Worm (Caenorhabditis elegans) whole organism, L1 larva: Measurements from ENCODE around the gene F31F6.1.
A peak's percentile ranks its signal among the peaks of the same experiment; 100 is the strongest.

Experiments
- C04F5.9 ChIP-seq: sonication (generic microtip); optimal IDR thresholded peaks from 2 replicates; lab custom pipeline; 2016; ENCODE audit warnings: missing genetic modification characterization, missing compliant biosample characterization
- C16A3.4 ChIP-seq: fragments of 150-350 bp; optimal IDR thresholded peaks from 2 replicates; lab custom pipeline; 2014; ENCODE audit warnings: missing biosample characterization, missing genetic modification characterization
- C34B4.2 ChIP-seq: sonication (generic microtip); optimal IDR thresholded peaks from 2 replicates; lab custom pipeline; 2017; ENCODE audit warnings: mild to moderate bottlenecking, missing genetic modification characterization, missing compliant biosample characterization
- Y116A8C.19 ChIP-seq: sonication (generic microtip); optimal IDR thresholded peaks from 2 replicates; lab custom pipeline; 2016; ENCODE audit warnings: missing compliant biosample characterization, missing genetic modification characterization, borderline replicate concordance
- aha-1 ChIP-seq: fragments of 150-350 bp; optimal IDR thresholded peaks from 2 replicates; lab custom pipeline; 2014; ENCODE audit warnings: missing biosample characterization, missing genetic modification characterization
- aly-2 ChIP-seq: fragments of 150-350 bp; optimal IDR thresholded peaks from 2 replicates; lab custom pipeline; 2014; ENCODE audit warnings: missing biosample characterization, missing genetic modification characterization
- ama-1 ChIP-seq: fragments of 150-350 bp; optimal IDR thresholded peaks from 2 replicates; lab custom pipeline; 2014
- ceh-8 ChIP-seq: fragments of 200-800 bp; sonication (Bioruptor generic); optimal IDR thresholded peaks from 2 replicates; lab custom pipeline; 2018; ENCODE audit warnings: mild to moderate bottlenecking, missing genetic modification characterization, moderate library complexity, missing compliant biosample characterization
- ceh-82 ChIP-seq, 3 experiments: fragments of 150-350 bp in 1 of 3; sonication (generic microtip) in 2 of 3; optimal IDR thresholded peaks; 2 replicates each; lab custom pipeline; 2014 to 2017; ENCODE audit warnings: missing biosample characterization in 3 of 3, missing genetic modification characterization in 3 of 3
- ceh-90 ChIP-seq: sonication (generic microtip); optimal IDR thresholded peaks from 2 replicates; lab custom pipeline; 2016; ENCODE audit warnings: missing genetic modification characterization, missing compliant biosample characterization
- dpl-1 ChIP-seq, 3 experiments: fragments of 150-350 bp in 2 of 3; sonication (generic microtip) in 1 of 3; optimal IDR thresholded peaks; 2 replicates each; lab custom pipeline; 2014 to 2017; ENCODE audit warnings: missing biosample characterization in 3 of 3, missing genetic modification characterization in 3 of 3, missing genetic modification reagents in 3 of 3
- efl-1 ChIP-seq, 4 experiments: fragments of 150-350 bp; optimal IDR thresholded peaks in 3 of 4; peaks in 1 of 4; 1 replicate in 1 of 4; 2 replicates in 3 of 4; lab custom pipeline; 2014; ENCODE audit warnings: missing biosample characterization in 2 of 4, missing genetic modification characterization in 2 of 4, missing genetic modification reagents in 2 of 4
- egl-13 ChIP-seq: sonication (generic microtip); optimal IDR thresholded peaks from 2 replicates; lab custom pipeline; 2016; ENCODE audit warnings: missing genotype, missing genetic modification reagents, missing genetic modification characterization, missing compliant biosample characterization
- elt-2 ChIP-seq: sonication (generic microtip); optimal IDR thresholded peaks from 2 replicates; lab custom pipeline; 2016; ENCODE audit warnings: missing genetic modification characterization, mild to moderate bottlenecking, inconsistent platforms, missing compliant biosample characterization, missing genetic modification reagents
- ets-5 ChIP-seq: fragments of 200-800 bp; sonication (Bioruptor generic); IDR thresholded peaks from 2 replicates; pipeline ENCODE4 v1.3.6; 2022; ENCODE audit warnings: missing genetic modification characterization, missing compliant biosample characterization
- fkh-10 ChIP-seq: sonication (generic microtip); optimal IDR thresholded peaks from 2 replicates; lab custom pipeline; 2017; ENCODE audit warnings: missing biosample characterization, missing genetic modification reagents, missing genetic modification characterization
- fkh-4 ChIP-seq: sonication (generic microtip); optimal IDR thresholded peaks from 2 replicates; lab custom pipeline; 2016; ENCODE audit warnings: missing compliant biosample characterization, missing genetic modification characterization, borderline replicate concordance
- grh-1 ChIP-seq: fragments of 200-800 bp; sonication (Bioruptor generic); IDR thresholded peaks from 2 replicates; pipeline ENCODE4 v1.3.6; 2022; ENCODE audit warnings: missing genetic modification reagents, missing genetic modification characterization, missing compliant biosample characterization
- hlh-4 ChIP-seq: sonication (generic microtip); optimal IDR thresholded peaks from 2 replicates; lab custom pipeline; 2016; ENCODE audit warnings: mild to moderate bottlenecking, missing genetic modification characterization, missing compliant biosample characterization
- irx-1 ChIP-seq: sonication (generic microtip); optimal IDR thresholded peaks from 2 replicates; lab custom pipeline; 2016; ENCODE audit warnings: missing genetic modification characterization, missing compliant biosample characterization
- isw-1 ChIP-seq: fragments of 200-800 bp; sonication (Bioruptor generic); IDR thresholded peaks from 2 replicates; pipeline ENCODE4 v1.3.6; 2022; ENCODE audit warnings: missing genetic modification characterization, missing compliant biosample characterization
- jun-1 ChIP-seq: fragments of 150-350 bp; optimal IDR thresholded peaks from 2 replicates; lab custom pipeline; 2014; ENCODE audit warnings: missing biosample characterization, missing genetic modification reagents, missing genetic modification characterization
- lin-13 ChIP-seq: fragments of 150-350 bp; optimal IDR thresholded peaks from 2 replicates; lab custom pipeline; 2014; ENCODE audit warnings: missing biosample characterization, missing genetic modification reagents, missing genetic modification characterization
- lin-39 ChIP-seq: fragments of 150-350 bp; optimal IDR thresholded peaks from 2 replicates; lab custom pipeline; 2014; ENCODE audit warnings: missing biosample characterization, missing genetic modification reagents, missing genetic modification characterization
- lsy-2 ChIP-seq, 2 experiments: fragments of 150-350 bp; optimal IDR thresholded peaks; 2 replicates each; lab custom pipeline; 2014; ENCODE audit warnings: missing biosample characterization in 2 of 2, missing genetic modification characterization in 2 of 2
- mab-9 ChIP-seq: fragments of 200-800 bp; sonication (Bioruptor generic); IDR thresholded peaks from 2 replicates; pipeline ENCODE4 v1.3.6; 2022; ENCODE audit warnings: missing genetic modification reagents, missing genetic modification characterization, missing compliant biosample characterization
- mef-2 ChIP-seq: fragments of 150-350 bp; optimal IDR thresholded peaks from 2 replicates; lab custom pipeline; 2014; ENCODE audit warnings: missing biosample characterization, missing genetic modification characterization
- mep-1 ChIP-seq: fragments of 150-350 bp; optimal IDR thresholded peaks from 2 replicates; lab custom pipeline; 2014; ENCODE audit warnings: missing biosample characterization, missing genetic modification characterization
- nhr-11 ChIP-seq: fragments of 150-350 bp; optimal IDR thresholded peaks from 2 replicates; lab custom pipeline; 2014; ENCODE audit warnings: missing biosample characterization, missing genetic modification characterization
- nhr-12 ChIP-seq: sonication (generic microtip); optimal IDR thresholded peaks from 2 replicates; lab custom pipeline; 2017; ENCODE audit warnings: missing biosample characterization, missing genetic modification characterization
- nhr-19 ChIP-seq: fragments of 200-800 bp; sonication (Bioruptor generic); conservative IDR thresholded peaks from 2 replicates; pipeline ENCODE4 v1.3.6; 2022; ENCODE audit warnings: missing genetic modification characterization, missing compliant biosample characterization
- nhr-20 ChIP-seq: sonication (generic microtip); optimal IDR thresholded peaks from 2 replicates; lab custom pipeline; 2016; ENCODE audit warnings: mild to moderate bottlenecking, missing genetic modification characterization, missing compliant biosample characterization
- nhr-237 ChIP-seq: fragments of 150-350 bp; optimal IDR thresholded peaks from 2 replicates; lab custom pipeline; 2014; ENCODE audit warnings: missing biosample characterization, missing genetic modification characterization
- nhr-28 ChIP-seq: fragments of 150-350 bp; optimal IDR thresholded peaks from 2 replicates; lab custom pipeline; 2014; ENCODE audit warnings: missing biosample characterization, missing genetic modification characterization
- nhr-47 ChIP-seq: sonication (generic microtip); optimal IDR thresholded peaks from 2 replicates; lab custom pipeline; 2016; ENCODE audit warnings: mild to moderate bottlenecking, missing genetic modification characterization, moderate library complexity, missing compliant biosample characterization
- nhr-76 ChIP-seq: sonication (generic microtip); optimal IDR thresholded peaks from 2 replicates; lab custom pipeline; 2017; ENCODE audit warnings: missing biosample characterization, missing genetic modification characterization
- nhr-77 ChIP-seq: fragments of 150-350 bp; optimal IDR thresholded peaks from 2 replicates; lab custom pipeline; 2014; ENCODE audit warnings: missing biosample characterization, missing genetic modification characterization
- nhr-84 ChIP-seq: sonication (generic microtip); optimal IDR thresholded peaks from 2 replicates; lab custom pipeline; 2017; ENCODE audit warnings: missing biosample characterization, missing genetic modification characterization
- nhr-90 ChIP-seq: sonication (generic microtip); optimal IDR thresholded peaks from 2 replicates; lab custom pipeline; 2016; ENCODE audit warnings: mild to moderate bottlenecking, missing genetic modification characterization, missing compliant biosample characterization; ENCODE audit not compliant: poor library complexity
- pag-3 ChIP-seq: sonication (generic microtip); optimal IDR thresholded peaks from 2 replicates; lab custom pipeline; 2017; ENCODE audit warnings: missing genetic modification characterization, mild to moderate bottlenecking, missing compliant biosample characterization, antibody characterized with exemption, borderline replicate concordance; ENCODE audit not compliant: insufficient read depth
- pqm-1 ChIP-seq: sonication (generic microtip); optimal IDR thresholded peaks from 3 replicates; lab custom pipeline; 2017; ENCODE audit warnings: missing biosample characterization, missing genetic modification characterization
- skn-1 ChIP-seq: fragments of 150-350 bp; optimal IDR thresholded peaks from 2 replicates; lab custom pipeline; 2014; ENCODE audit warnings: missing biosample characterization, missing genetic modification characterization
- snpc-4 ChIP-seq: fragments of 150-350 bp; optimal IDR thresholded peaks from 2 replicates; lab custom pipeline; 2014; ENCODE audit warnings: missing biosample characterization, missing genetic modification characterization
- snu-23 ChIP-seq: sonication (generic microtip); optimal IDR thresholded peaks from 2 replicates; lab custom pipeline; 2016; ENCODE audit warnings: missing genetic modification characterization, missing compliant biosample characterization
- sptf-1 ChIP-seq: fragments of 150-350 bp; optimal IDR thresholded peaks from 2 replicates; lab custom pipeline; 2014; ENCODE audit warnings: missing biosample characterization, missing genetic modification characterization
- swsn-7 ChIP-seq: sonication (generic microtip); optimal IDR thresholded peaks from 2 replicates; lab custom pipeline; 2016; ENCODE audit warnings: missing genetic modification characterization, missing compliant biosample characterization
- tbx-2 ChIP-seq: sonication (generic microtip); optimal IDR thresholded peaks from 2 replicates; lab custom pipeline; 2016; ENCODE audit warnings: missing genetic modification characterization, missing compliant biosample characterization
- tlp-1 ChIP-seq: fragments of 150-350 bp; optimal IDR thresholded peaks from 2 replicates; lab custom pipeline; 2014; ENCODE audit warnings: missing biosample characterization, missing genetic modification characterization
- unc-130 ChIP-seq: fragments of 150-350 bp; optimal IDR thresholded peaks from 2 replicates; lab custom pipeline; 2017; ENCODE audit warnings: missing biosample characterization, missing genetic modification characterization, inconsistent platforms
- unc-62 ChIP-seq: fragments of 150-350 bp; optimal IDR thresholded peaks from 2 replicates; lab custom pipeline; 2014; ENCODE audit warnings: missing biosample characterization, missing genetic modification reagents, missing genetic modification characterization
- vab-15 ChIP-seq: sonication (generic microtip); optimal IDR thresholded peaks from 2 replicates; lab custom pipeline; 2017; ENCODE audit warnings: missing genotype, mild to moderate bottlenecking, missing genetic modification characterization, missing compliant biosample characterization
- ztf-11 ChIP-seq, 2 experiments: sonication (generic microtip); optimal IDR thresholded peaks; 2 replicates each; lab custom pipeline; 2016 to 2017; ENCODE audit warnings: missing genetic modification characterization in 2 of 2, missing biosample characterization in 1 of 2, missing compliant biosample characterization in 1 of 2
- ztf-4 ChIP-seq: fragments of 150-350 bp; optimal IDR thresholded peaks from 2 replicates; lab custom pipeline; 2014; ENCODE audit warnings: missing biosample characterization, missing genetic modification characterization

Gene F31F6.1

DNA sequence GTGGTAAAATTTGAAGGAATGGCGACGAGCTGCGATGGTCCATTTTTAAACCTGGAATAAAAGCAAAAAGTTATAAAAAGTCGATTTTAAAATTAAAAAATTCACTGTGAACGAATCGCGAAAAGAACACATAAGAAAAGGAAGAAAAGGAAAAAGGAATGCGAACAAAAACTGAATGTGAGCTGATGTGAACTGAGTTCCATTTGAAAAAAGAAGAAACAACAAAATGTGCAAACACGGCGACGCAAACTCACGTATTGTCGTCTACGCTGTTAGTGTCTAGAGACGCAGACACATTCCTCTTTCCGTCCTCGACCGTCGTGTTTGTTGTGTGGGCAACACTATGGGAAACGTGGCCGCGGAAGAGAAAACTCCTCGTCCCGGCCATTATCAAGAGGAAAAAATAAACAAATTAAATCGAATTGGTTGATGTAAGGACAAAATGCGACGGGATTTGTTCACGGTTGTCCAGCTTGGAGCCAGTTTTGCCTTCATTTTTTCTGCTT is 14.3 kb downstream of the F31F6.1 start, which contains the start of the genes C27C12.1 and C27C12.4:
TSS of gene C27C12.1 (minus strand) at position 51 of the 506 bp plus-strand sequence.
TSS of gene C27C12.4 (plus strand) at position 375 of the 506 bp plus-strand sequence.
- TF ChIP-seq mep-1 (tag; lab: Kevin White, UChicago) = peak; percentile 93
- TF ChIP-seq ceh-90 = peak; percentile 80
- TF ChIP-seq nhr-28 (tag; lab: Kevin White, UChicago) = no peak
- TF ChIP-seq pag-3 (tag; lab: Kevin White, UChicago) = no peak
- peak; percentile 90 for TF ChIP-seq nhr-90 (tag; lab: Kevin White, UChicago)
- peak; percentile 63 for TF ChIP-seq fkh-4
- TF ChIP-seq snpc-4 = peak; percentile 86
- TF ChIP-seq mef-2 (tag; lab: Kevin White, UChicago) = peak; percentile 27
- TF ChIP-seq nhr-11 (tag; lab: Kevin White, UChicago) = peak; percentile 47
- TF ChIP-seq mab-9 = peak; percentile 83
- no peak for TF ChIP-seq nhr-76
- no peak for TF ChIP-seq aha-1 (tag; lab: Kevin White, UChicago)
- no peak for TF ChIP-seq hlh-4 (tag; lab: Kevin White, UChicago)
- peak; percentile 73 for TF ChIP-seq ztf-4 (tag; lab: Kevin White, UChicago)
- TF ChIP-seq nhr-20 (tag; lab: Kevin White, UChicago) = peak; percentile 93
- no peak for TF ChIP-seq Y116A8C.19 (tag; lab: Kevin White, UChicago)
- TF ChIP-seq isw-1 (GFP tag; lab: Robert Waterston, UW) = peak; percentile 76
- TF ChIP-seq C34B4.2 = no peak
- TF ChIP-seq irx-1 (tag; lab: Kevin White, UChicago) = peak; percentile 85
- TF ChIP-seq skn-1 (tag; lab: Kevin White, UChicago) = peak; percentile 73
- peak; percentile 71 to 79 (median 79) for TF ChIP-seq dpl-1 (GFP tag; optimal IDR thresholded peaks at IDR 0.05; lab: Kevin White, UChicago)
- peak; percentile 79 for TF ChIP-seq egl-13 (tag; lab: Kevin White, UChicago)
- no peak for TF ChIP-seq sptf-1 (tag; lab: Kevin White, UChicago)
- peak; percentile 61 for TF ChIP-seq C04F5.9 (tag; lab: Kevin White, UChicago)
- no peak for TF ChIP-seq nhr-12 (tag; lab: Kevin White, UChicago)
- TF ChIP-seq pqm-1 = no peak
- peak; percentile 88 for TF ChIP-seq nhr-19 (GFP tag; lab: Robert Waterston, UW)
- peak; percentile 80 to 86 for TF ChIP-seq efl-1 (optimal IDR thresholded peaks at IDR 0.05; lab: Kevin White, UChicago)
- peak; percentile 67 to 95 for TF ChIP-seq efl-1 (GFP tag; optimal IDR thresholded peaks at IDR 0.05 in 1 of 2; lab: Kevin White, UChicago)
- TF ChIP-seq jun-1 (tag; lab: Kevin White, UChicago) = peak; percentile 84
- no peak for TF ChIP-seq ets-5
- TF ChIP-seq ceh-8 = peak; percentile 25
- no peak for TF ChIP-seq nhr-237 (tag; lab: Kevin White, UChicago)
- peak; percentile 54 for TF ChIP-seq lin-39 (tag; lab: Kevin White, UChicago)
- TF ChIP-seq ztf-11 (tag; optimal IDR thresholded peaks at IDR 0.05; lab: Kevin White, UChicago) = peak in 1 of 2 experiments; percentile 82
- TF ChIP-seq unc-62 = no peak
- TF ChIP-seq tlp-1 (tag; lab: Kevin White, UChicago) = no peak
- peak; percentile 78 for TF ChIP-seq elt-2
- TF ChIP-seq ceh-82 (tag; optimal IDR thresholded peaks at IDR 0.05; lab: Kevin White, UChicago) = peak; percentile 82 to 90 (median 84)
- TF ChIP-seq snu-23 (GFP tag; lab: Kevin White, UChicago) = peak; percentile 94
- peak; percentile 82 to 89 for TF ChIP-seq lsy-2 (tag; optimal IDR thresholded peaks at IDR 0.05; lab: Kevin White, UChicago)
- peak; percentile 45 for TF ChIP-seq aly-2 (tag; lab: Kevin White, UChicago)
- TF ChIP-seq lin-13 (GFP tag; lab: Kevin White, UChicago) = peak; percentile 66
- TF ChIP-seq nhr-47 = peak; percentile 93
- no peak for TF ChIP-seq vab-15
- TF ChIP-seq C16A3.4 (tag; lab: Kevin White, UChicago) = peak; percentile 92
- TF ChIP-seq fkh-10 (GFP tag; lab: Kevin White, UChicago) = peak; percentile 90
- TF ChIP-seq swsn-7 = peak; percentile 89
- peak; percentile 94 for TF ChIP-seq tbx-2 (tag; lab: Kevin White, UChicago)
- TF ChIP-seq nhr-77 = peak; percentile 66
- peak; percentile 84 for TF ChIP-seq unc-130 (tag; lab: Kevin White, UChicago)
- TF ChIP-seq grh-1 (GFP tag; lab: Robert Waterston, UW) = peak; percentile 67
- TF ChIP-seq ama-1 (lab: Kevin White, UChicago) = no peak
- TF ChIP-seq nhr-84 = no peak
